Worm (Caenorhabditis elegans) whole organism, L1 larva: ENCODE data around the gene sel-11.

Source experiments
- ama-1 ChIP-seq: fragments of 150-350 bp; optimal IDR thresholded peaks from 2 replicates; lab custom pipeline; 2014
- efl-1 ChIP-seq, 4 experiments: fragments of 150-350 bp; optimal IDR thresholded peaks in 3 of 4; peaks in 1 of 4; 1 replicate in 1 of 4; 2 replicates in 3 of 4; lab custom pipeline; 2014; ENCODE audit warnings: missing biosample characterization in 2 of 4, missing genetic modification characterization in 2 of 4, missing genetic modification reagents in 2 of 4
- hlh-4 ChIP-seq: sonication (generic microtip); optimal IDR thresholded peaks from 2 replicates; lab custom pipeline; 2016; ENCODE audit warnings: mild to moderate bottlenecking, missing genetic modification characterization, missing compliant biosample characterization
- mdl-1 ChIP-seq, 2 experiments: fragments of 150-350 bp; optimal IDR thresholded peaks; 2 replicates each; lab custom pipeline; 2014 to 2017; ENCODE audit warnings: missing biosample characterization in 2 of 2, missing genetic modification characterization in 2 of 2, inconsistent platforms in 1 of 2
- nhr-19 ChIP-seq: fragments of 200-800 bp; sonication (Bioruptor generic); conservative IDR thresholded peaks from 2 replicates; pipeline ENCODE4 v1.3.6; 2022; ENCODE audit warnings: missing genetic modification characterization, missing compliant biosample characterization
- nhr-237 ChIP-seq: fragments of 150-350 bp; optimal IDR thresholded peaks from 2 replicates; lab custom pipeline; 2014; ENCODE audit warnings: missing biosample characterization, missing genetic modification characterization
- nhr-71 ChIP-seq: sonication (generic microtip); optimal IDR thresholded peaks from 2 replicates; lab custom pipeline; 2016; ENCODE audit warnings: mild to moderate bottlenecking, missing genetic modification characterization, moderate library complexity, missing compliant biosample characterization
- nhr-85 ChIP-seq: sonication (generic microtip); peaks from one replicate; lab custom pipeline; 2016; ENCODE audit warnings: missing genetic modification characterization, inconsistent platforms, missing compliant biosample characterization
- unc-130 ChIP-seq: fragments of 150-350 bp; optimal IDR thresholded peaks from 2 replicates; lab custom pipeline; 2017; ENCODE audit warnings: missing biosample characterization, missing genetic modification characterization, inconsistent platforms
- zag-1 ChIP-seq: fragments of 150-350 bp; optimal IDR thresholded peaks from 2 replicates; lab custom pipeline; 2014; ENCODE audit warnings: missing biosample characterization, missing genetic modification characterization

The sel-11 gene

DNA sequence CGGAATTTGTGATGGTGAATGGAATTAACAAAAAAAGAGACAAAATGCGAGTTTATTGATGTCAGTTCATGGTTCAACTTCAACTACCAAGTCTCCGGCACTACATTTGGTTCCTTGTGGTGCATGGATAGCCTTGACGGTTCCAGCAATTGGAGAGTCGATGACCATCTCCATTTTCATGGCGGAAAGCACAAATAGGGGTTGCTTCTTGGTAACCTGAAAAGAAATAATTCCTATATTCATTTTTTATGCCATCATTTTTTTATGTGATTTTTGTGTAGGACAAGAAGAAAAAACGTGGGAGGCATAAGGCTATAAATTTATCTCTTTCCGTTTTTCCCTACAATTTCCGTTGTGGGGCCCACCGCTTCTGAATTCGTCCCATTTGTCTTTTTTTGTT is 50.9 kb downstream of the sel-11 start:
- TF ChIP-seq hlh-4 (tag; lab: Kevin White, UChicago), result no peak
- TF ChIP-seq efl-1 (optimal IDR thresholded peaks at IDR 0.05; lab: Kevin White, UChicago), result no peak
- TF ChIP-seq efl-1 (GFP tag; optimal IDR thresholded peaks at IDR 0.05 in 1 of 2; lab: Kevin White, UChicago), result peak in 1 of 2 experiments; percentile 65
- TF ChIP-seq nhr-85 (tag; lab: Kevin White, UChicago), result peak; percentile 70
- no peak for TF ChIP-seq unc-130 (tag; lab: Kevin White, UChicago)

DNA sequence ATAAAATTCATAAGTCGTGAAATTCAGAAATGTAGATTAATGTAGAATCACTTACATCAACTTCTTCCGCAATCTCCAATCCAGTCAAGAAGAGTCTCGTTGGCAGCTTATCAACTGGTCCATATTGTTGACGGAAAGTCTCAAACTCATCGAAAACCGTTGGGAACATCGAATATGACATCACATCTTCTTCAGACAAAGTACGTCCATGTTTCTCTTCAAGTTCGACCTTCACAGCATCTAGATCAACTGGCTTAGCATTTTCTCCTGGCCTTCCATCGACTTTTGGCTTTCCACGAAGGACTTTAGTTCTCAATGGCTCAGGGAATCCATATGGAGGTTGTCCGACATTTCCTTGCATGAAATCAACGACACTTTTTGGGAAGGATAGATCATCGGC is 51.7 kb downstream of the sel-11 start:
- no peak for TF ChIP-seq nhr-71
- peak; percentile 76 for TF ChIP-seq ama-1 (lab: Kevin White, UChicago)
- TF ChIP-seq mdl-1 (tag; optimal IDR thresholded peaks at IDR 0.05; lab: Kevin White, UChicago), result no peak
- TF ChIP-seq efl-1 (optimal IDR thresholded peaks at IDR 0.05; lab: Kevin White, UChicago), result no peak
- peak in 1 of 2 experiments; percentile 7 for TF ChIP-seq efl-1 (GFP tag; optimal IDR thresholded peaks at IDR 0.05 in 1 of 2; lab: Kevin White, UChicago)
- TF ChIP-seq nhr-237 (tag; lab: Kevin White, UChicago), result no peak

DNA sequence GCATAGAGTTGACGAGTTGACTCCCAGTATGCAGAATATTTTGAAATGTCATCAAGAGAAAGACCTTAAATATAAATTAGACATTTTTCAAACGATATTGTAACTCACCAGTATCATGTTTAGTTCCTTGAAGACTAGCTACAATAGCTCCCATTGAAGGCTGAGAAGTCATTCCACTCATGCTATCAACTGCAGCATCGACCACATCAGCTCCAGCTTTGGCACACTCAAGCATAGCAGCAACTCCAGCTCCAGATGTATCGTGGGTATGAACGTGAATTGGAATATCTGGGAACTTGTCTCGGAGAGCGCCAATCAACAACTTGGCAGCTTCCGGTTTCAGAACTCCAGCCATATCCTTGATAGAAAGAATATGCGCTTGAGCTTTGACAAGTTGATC is 52.3 kb downstream of the sel-11 start:
- no peak for TF ChIP-seq nhr-19 (GFP tag; lab: Robert Waterston, UW)
- TF ChIP-seq zag-1, result no peak
- no peak for TF ChIP-seq efl-1 (optimal IDR thresholded peaks at IDR 0.05; lab: Kevin White, UChicago)
- peak in 1 of 2 experiments; percentile 65 for TF ChIP-seq efl-1 (GFP tag; optimal IDR thresholded peaks at IDR 0.05 in 1 of 2; lab: Kevin White, UChicago)
- TF ChIP-seq, all 84 proteins: peak for 1
